Fruit fly (Drosophila melanogaster) whole organism, embryonic: ENCODE data around the gene BHD.

Experiments used
- Atf3 ChIP-seq: fragments of 200-800 bp; sonication (Bioruptor generic); optimal IDR thresholded peaks from 3 replicates; lab custom pipeline; 2016; ENCODE audit warnings: missing biosample characterization, missing genetic modification characterization
- Awh ChIP-seq: fragments of 200-800 bp; sonication (Bioruptor generic); IDR thresholded peaks from 2 replicates; pipeline ENCODE4, ENCODE4 v1.3.6; 2022; ENCODE audit warnings: missing biosample characterization, missing genetic modification characterization
- B-H1 ChIP-seq: fragments of 200-800 bp; sonication (Bioruptor generic); IDR thresholded peaks from 3 replicates; pipeline ENCODE4 v1.3.6; 2022; ENCODE audit warnings: missing biosample characterization, missing genetic modification characterization
- CG10209 ChIP-seq: fragments of 200-800 bp; sonication (Bioruptor generic); optimal IDR thresholded peaks from 3 replicates; lab custom pipeline; 2017; ENCODE audit warnings: missing biosample characterization, mild to moderate bottlenecking, missing genetic modification characterization, missing genetic modification reagents
- CG1024 ChIP-seq: fragments of 200-800 bp; sonication (Bioruptor generic); IDR thresholded peaks from 2 replicates; pipeline ENCODE4 v1.3.6; 2022; ENCODE audit warnings: missing biosample characterization, missing genetic modification characterization
- CG10565 ChIP-seq: fragments of 200-800 bp; sonication (Bioruptor generic); optimal IDR thresholded peaks from 3 replicates; lab custom pipeline; 2016; ENCODE audit warnings: missing biosample characterization, mild to moderate bottlenecking, missing genetic modification characterization
- CG11093 ChIP-seq: fragments of 200-800 bp; sonication (Bioruptor generic); IDR thresholded peaks from 3 replicates; pipeline ENCODE4 v1.3.6; 2022; ENCODE audit warnings: missing biosample characterization, missing genetic modification characterization
- CG11398 ChIP-seq: fragments of 200-800 bp; sonication (Bioruptor generic); optimal IDR thresholded peaks from 2 replicates; lab custom pipeline; 2016; ENCODE audit warnings: missing biosample characterization, missing genetic modification characterization
- CG11723 ChIP-seq: fragments of 200-800 bp; sonication (Bioruptor generic); optimal IDR thresholded peaks from 2 replicates; lab custom pipeline; 2017; ENCODE audit warnings: missing biosample characterization, mild to moderate bottlenecking, missing genetic modification characterization
- CG13296 ChIP-seq: fragments of 200-800 bp; sonication (Bioruptor generic); optimal IDR thresholded peaks from 3 replicates; lab custom pipeline; 2018; ENCODE audit warnings: missing biosample characterization, mild to moderate bottlenecking, missing genetic modification characterization
- CG15601 ChIP-seq: fragments of 200-800 bp; sonication (Bioruptor generic); optimal IDR thresholded peaks from 3 replicates; lab custom pipeline; 2019; ENCODE audit warnings: missing biosample characterization, mild to moderate bottlenecking, missing genetic modification characterization, moderate library complexity
- CG18619 ChIP-seq: fragments of 200-800 bp; sonication (Bioruptor generic); optimal IDR thresholded peaks from 3 replicates; lab custom pipeline; 2017; ENCODE audit warnings: missing biosample characterization, mild to moderate bottlenecking, missing genetic modification characterization
- CG2875 ChIP-seq: fragments of 200-800 bp; sonication (Bioruptor generic); optimal IDR thresholded peaks from 2 replicates; lab custom pipeline; 2017; ENCODE audit warnings: missing biosample characterization, mild to moderate bottlenecking, missing genetic modification characterization, missing genetic modification reagents
- CG30403 ChIP-seq: fragments of 200-800 bp; sonication (Bioruptor generic); optimal IDR thresholded peaks from 3 replicates; lab custom pipeline; 2016; ENCODE audit warnings: missing biosample characterization, missing genetic modification characterization
- CG3065 ChIP-seq: fragments of 200-800 bp; sonication (Bioruptor generic); optimal IDR thresholded peaks from 2 replicates; lab custom pipeline; 2016; ENCODE audit warnings: missing biosample characterization, missing genetic modification characterization
- CG6813 ChIP-seq: fragments of 200-800 bp; sonication (Bioruptor generic); optimal IDR thresholded peaks from 2 replicates; lab custom pipeline; 2017; ENCODE audit warnings: missing biosample characterization, missing genetic modification characterization, mild to moderate bottlenecking, moderate library complexity, missing genetic modification reagents
- CG7928 ChIP-seq: fragments of 200-800 bp; sonication (Bioruptor generic); optimal IDR thresholded peaks from 2 replicates; lab custom pipeline; 2017; ENCODE audit warnings: missing biosample characterization, mild to moderate bottlenecking, missing genetic modification characterization
- CG8359 ChIP-seq: fragments of 200-800 bp; sonication (Bioruptor generic); optimal IDR thresholded peaks from 2 replicates; lab custom pipeline; 2017; ENCODE audit warnings: missing biosample characterization, mild to moderate bottlenecking, missing genetic modification characterization, borderline replicate concordance
- CG9797 ChIP-seq: fragments of 200-800 bp; sonication (Bioruptor generic); optimal IDR thresholded peaks from 3 replicates; lab custom pipeline; 2018; ENCODE audit warnings: missing biosample characterization, mild to moderate bottlenecking, missing genetic modification characterization
- Eip74EF ChIP-seq, 2 experiments: fragments of 200-800 bp in 1 of 2; fragments of >200 bp in 1 of 2; sonication (Bioruptor generic) in 1 of 2; optimal IDR thresholded peaks; 2 replicates each; lab custom pipeline; 2017 to 2019; ENCODE audit warnings: missing biosample characterization in 2 of 2, missing genetic modification characterization in 2 of 2, mild to moderate bottlenecking in 1 of 2, moderate library complexity in 1 of 2
- Hey ChIP-seq: fragments of 200-800 bp; sonication (Bioruptor generic); optimal IDR thresholded peaks from 3 replicates; lab custom pipeline; 2018; ENCODE audit warnings: missing biosample characterization, mild to moderate bottlenecking, missing genetic modification characterization
- Hsf ChIP-seq: fragments of 200-800 bp; sonication (Bioruptor generic); optimal IDR thresholded peaks from 3 replicates; lab custom pipeline; 2016; ENCODE audit warnings: missing biosample characterization, missing genetic modification characterization
- MTF-1 ChIP-seq: fragments of 200-800 bp; sonication (Bioruptor generic); optimal IDR thresholded peaks from 2 replicates; lab custom pipeline; 2018; ENCODE audit warnings: missing biosample characterization, mild to moderate bottlenecking, missing genetic modification characterization, borderline replicate concordance
- Myb ChIP-seq: fragments of 200-800 bp; sonication (Bioruptor generic); optimal IDR thresholded peaks from 2 replicates; lab custom pipeline; 2016; ENCODE audit warnings: missing biosample characterization, missing genetic modification characterization
- PHDP ChIP-seq: fragments of 200-800 bp; sonication (Bioruptor generic); optimal IDR thresholded peaks from 3 replicates; lab custom pipeline; 2018; ENCODE audit warnings: missing biosample characterization, mild to moderate bottlenecking, missing genetic modification characterization, moderate library complexity
- Pdp1 ChIP-seq, 2 experiments: fragments of 200-800 bp; sonication (Bioruptor generic); optimal IDR thresholded peaks; 3 replicates each; lab custom pipeline; 2016; ENCODE audit warnings: missing biosample characterization in 2 of 2, missing genetic modification characterization in 2 of 2, mild to moderate bottlenecking in 1 of 2, moderate library complexity in 1 of 2
- Rfx ChIP-seq: fragments of 200-800 bp; sonication (Bioruptor generic); IDR thresholded peaks from 2 replicates; pipeline ENCODE4 v1.3.6; 2022; ENCODE audit warnings: missing biosample characterization, missing genetic modification characterization
- Scr ChIP-seq: fragments of 200-800 bp; sonication (Bioruptor generic); IDR thresholded peaks from 2 replicates; pipeline ENCODE4 v1.3.6; 2022; ENCODE audit warnings: missing biosample characterization, missing genetic modification characterization; ENCODE audit not compliant: partially characterized antibody
- Vsx1 ChIP-seq: fragments of 200-800 bp; sonication (Bioruptor generic); optimal IDR thresholded peaks from 2 replicates; lab custom pipeline; 2017; ENCODE audit warnings: missing biosample characterization, mild to moderate bottlenecking, missing genetic modification characterization, missing genetic modification reagents
- ase ChIP-seq: fragments of 200-800 bp; sonication (Bioruptor generic); IDR thresholded peaks from 3 replicates; pipeline ENCODE4 v1.3.6; 2022; ENCODE audit warnings: missing biosample characterization, missing genetic modification characterization
- ato ChIP-seq: fragments of 200-800 bp; sonication (Bioruptor generic); IDR thresholded peaks from 2 replicates; pipeline ENCODE4 v1.3.6; 2022; ENCODE audit warnings: missing biosample characterization, missing genetic modification characterization; ENCODE audit not compliant: partially characterized antibody
- bab2 ChIP-seq: fragments of 200-800 bp; sonication (Bioruptor generic); optimal IDR thresholded peaks from 2 replicates; lab custom pipeline; 2016; ENCODE audit warnings: missing biosample characterization, missing genetic modification characterization
- btn ChIP-seq: fragments of 200-800 bp; sonication (Bioruptor generic); optimal IDR thresholded peaks from 2 replicates; lab custom pipeline; 2016; ENCODE audit warnings: missing biosample characterization, missing genetic modification characterization
- caup ChIP-seq: fragments of 200-800 bp; sonication (Bioruptor generic); optimal IDR thresholded peaks from 3 replicates; lab custom pipeline; 2017; ENCODE audit warnings: missing biosample characterization, mild to moderate bottlenecking, missing genetic modification characterization, moderate library complexity; ENCODE audit not compliant: severe bottlenecking
- crol ChIP-seq: fragments of 200-800 bp; sonication (Bioruptor generic); IDR thresholded peaks from 2 replicates; pipeline ENCODE4 v1.3.6; 2022; ENCODE audit warnings: missing biosample characterization, missing genetic modification characterization
- ems ChIP-seq: fragments of 200-800 bp; sonication (Bioruptor generic); optimal IDR thresholded peaks from 3 replicates; lab custom pipeline; 2016; ENCODE audit warnings: missing biosample characterization, missing genetic modification characterization
- gro ChIP-seq: fragments of 200-800 bp; sonication (Bioruptor generic); optimal IDR thresholded peaks from 2 replicates; lab custom pipeline; 2016; ENCODE audit warnings: missing biosample characterization, missing genetic modification characterization
- hb ChIP-seq: fragments of 200-800 bp; sonication (Bioruptor generic); IDR thresholded peaks from 3 replicates; pipeline ENCODE4 v1.3.6; 2022; ENCODE audit warnings: missing biosample characterization, missing genetic modification characterization; ENCODE audit not compliant: partially characterized antibody
- hbn ChIP-seq: fragments of 200-800 bp; sonication (Bioruptor generic); IDR thresholded peaks from 2 replicates; pipeline ENCODE4 v1.3.6; 2022; ENCODE audit warnings: missing biosample characterization, missing genetic modification characterization; ENCODE audit not compliant: partially characterized antibody
- jigr1 ChIP-seq: fragments of 200-800 bp; sonication (Bioruptor generic); IDR thresholded peaks from 3 replicates; pipeline ENCODE4 v1.3.6; 2022; ENCODE audit warnings: missing biosample characterization, missing genetic modification characterization
- knrl ChIP-seq: fragments of 200-800 bp; sonication (Bioruptor generic); IDR thresholded peaks from 3 replicates; pipeline ENCODE4 v1.3.6; 2022; ENCODE audit warnings: missing biosample characterization, missing genetic modification characterization; ENCODE audit not compliant: partially characterized antibody
- luna ChIP-seq: fragments of 200-800 bp; sonication (Bioruptor generic); optimal IDR thresholded peaks from 2 replicates; lab custom pipeline; 2016; ENCODE audit warnings: missing biosample characterization, missing genetic modification characterization
- mld ChIP-seq: fragments of 200-800 bp; sonication (Bioruptor generic); IDR thresholded peaks from 3 replicates; pipeline ENCODE4 v1.3.6; 2022; ENCODE audit warnings: missing biosample characterization, missing genetic modification characterization; ENCODE audit not compliant: partially characterized antibody
- sens-2 ChIP-seq: fragments of 200-800 bp; sonication (Bioruptor generic); IDR thresholded peaks from 2 replicates; pipeline ENCODE4 v1.3.6; 2022; ENCODE audit warnings: missing biosample characterization, missing genetic modification characterization
- sna ChIP-seq: fragments of 200-800 bp; sonication (Bioruptor generic); IDR thresholded peaks from 2 replicates; pipeline ENCODE4 v1.3.6; 2022; ENCODE audit warnings: missing biosample characterization, missing genetic modification characterization; ENCODE audit not compliant: partially characterized antibody
- twi ChIP-seq: fragments of 200-800 bp; optimal IDR thresholded peaks from 2 replicates; lab custom pipeline; 2019; ENCODE audit warnings: missing biosample characterization, mild to moderate bottlenecking, missing genetic modification characterization, moderate library complexity
- tx ChIP-seq: fragments of 200-800 bp; sonication (Bioruptor generic); optimal IDR thresholded peaks from 2 replicates; lab custom pipeline; 2016; ENCODE audit warnings: missing biosample characterization, missing genetic modification characterization
- vvl ChIP-seq: fragments of 200-800 bp; sonication (Bioruptor generic); IDR thresholded peaks from 2 replicates; pipeline ENCODE4 v1.3.6; 2022; ENCODE audit warnings: missing biosample characterization, missing genetic modification characterization
- wek ChIP-seq: fragments of 200-800 bp; sonication (Bioruptor generic); optimal IDR thresholded peaks from 3 replicates; lab custom pipeline; 2018; ENCODE audit warnings: missing biosample characterization, mild to moderate bottlenecking, missing genetic modification characterization, moderate library complexity

The BHD gene

DNA sequence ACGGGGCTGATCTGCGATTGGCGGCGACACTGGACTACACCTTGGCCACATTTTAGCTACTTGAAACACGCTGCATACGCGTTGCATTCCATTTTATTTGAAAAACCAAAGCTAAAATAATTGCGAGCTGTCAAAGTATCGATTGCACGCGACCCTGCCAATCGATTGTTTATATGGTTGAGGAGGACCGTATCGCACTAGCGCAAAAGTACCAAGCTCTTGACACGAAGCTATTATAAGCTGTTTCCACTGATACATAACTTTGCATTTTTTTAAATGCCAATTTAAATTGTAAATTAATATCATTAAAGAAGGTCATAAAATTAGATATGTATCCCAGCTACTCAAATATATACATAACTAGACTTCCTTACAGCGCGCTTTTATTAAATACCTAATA lies 10.8 kb downstream of the BHD start, which contains the start of gene Cdc27 (continued):
- TF ChIP-seq PHDP (tag; lab: Kevin White, UChicago) (peak; percentile 34), sens-2 (GFP tag; lab: Robert Waterston, UW) (no peak), bab2 (GFP tag; lab: Kevin White, UChicago) (no peak), CG8359 (GFP tag; lab: Kevin White, UChicago) (no peak), ato (GFP tag; lab: Robert Waterston, UW) (peak; percentile 75), Hsf (GFP tag; lab: Kevin White, UChicago) (peak; percentile 46), CG10209 (GFP tag; lab: Kevin White, UChicago) (peak; percentile 21), CG6813 (GFP tag; lab: Kevin White, UChicago) (no peak), wek (GFP tag; lab: Kevin White, UChicago) (peak; percentile 21), Scr (GFP tag; lab: Robert Waterston, UW) (peak; percentile 84), mld (GFP tag; lab: Robert Waterston, UW) (peak; percentile 27; the same call in 1 of the 3 replicates), Vsx1 (GFP tag; lab: Kevin White, UChicago) (no peak), Hey (no peak), ems (no peak), twi (no peak), ase (GFP tag; lab: Robert Waterston, UW) (peak; percentile 54; the same call in 2 of the 3 replicates), CG10565 (no peak), CG11723 (GFP tag; lab: Kevin White, UChicago) (no peak), btn (GFP tag; lab: Kevin White, UChicago) (no peak), crol (GFP tag; lab: Robert Waterston, UW) (no peak), sna (GFP tag; lab: Robert Waterston, UW) (peak; percentile 75; the same call in 1 of the 2 replicates), Myb (GFP tag; lab: Kevin White, UChicago) (peak; percentile 32), CG3065 (GFP tag; lab: Kevin White, UChicago) (no peak), CG2875 (GFP tag; lab: Kevin White, UChicago) (no peak), hbn (peak; percentile 77), Atf3 (no peak), B-H1 (GFP tag; lab: Robert Waterston, UW) (no peak), CG11093 (GFP tag; lab: Robert Waterston, UW) (no peak), Eip74EF (GFP tag; optimal IDR thresholded peaks at IDR 0.05; lab: Kevin White, UChicago) (peak in 1 of 2 experiments; percentile 91), CG1024 (GFP tag; lab: Robert Waterston, UW) (peak; percentile 91), CG11398 (GFP tag; lab: Kevin White, UChicago) (no peak), CG15601 (tag; lab: Kevin White, UChicago) (peak; percentile 25), luna (GFP tag; lab: Kevin White, UChicago) (no peak), knrl (GFP tag; lab: Robert Waterston, UW) (peak; percentile 78), CG18619 (GFP tag; lab: Kevin White, UChicago) (peak; percentile 13), caup (GFP tag; lab: Kevin White, UChicago) (no peak), jigr1 (GFP tag; lab: Robert Waterston, UW) (no peak; the same call in 2 of the 3 replicates), vvl (GFP tag; lab: Robert Waterston, UW) (peak; percentile 86), MTF-1 (GFP tag; lab: Kevin White, UChicago) (no peak), tx (no peak), hb (GFP tag; lab: Robert Waterston, UW) (peak; percentile 61; the same call in 2 of the 3 replicates), CG30403 (peak; percentile 57), Awh (GFP tag; lab: Robert Waterston, UW) (no peak), gro (GFP tag; lab: Kevin White, UChicago) (peak; percentile 42), Pdp1 (GFP tag; optimal IDR thresholded peaks at IDR 0.05; lab: Kevin White, UChicago) (peak; percentile 21 to 52), Rfx (peak; percentile 68; the same call in 1 of the 2 replicates), CG7928 (no peak), CG9797 (GFP tag; lab: Kevin White, UChicago) (peak; percentile 82), CG13296 (GFP tag; lab: Kevin White, UChicago) (no peak)
